Worm (Caenorhabditis elegans) whole organism, L4 larva: Measurements from ENCODE around the gene dars-2.
A peak's percentile ranks its signal among the peaks of the same experiment; 100 is the strongest.

Experiments
- D1046.2 ChIP-seq: fragments of 200-800 bp; sonication (Bioruptor generic); IDR thresholded peaks from 2 replicates; pipeline ENCODE4 v1.3.6; 2022; ENCODE audit warnings: missing genetic modification characterization, missing compliant biosample characterization
- F10B5.3 ChIP-seq: sonication (generic microtip); optimal IDR thresholded peaks from 2 replicates; lab custom pipeline; 2016; ENCODE audit warnings: mild to moderate bottlenecking, missing genetic modification characterization, missing compliant biosample characterization
- F37D6.2 ChIP-seq: sonication (generic microtip); optimal IDR thresholded peaks from 2 replicates; lab custom pipeline; 2016; ENCODE audit warnings: mild to moderate bottlenecking, missing genetic modification characterization, missing compliant biosample characterization
- T20F7.1 ChIP-seq: fragments of 200-800 bp; sonication (Bioruptor generic); optimal IDR thresholded peaks from 2 replicates; lab custom pipeline; 2018; ENCODE audit warnings: mild to moderate bottlenecking, missing genetic modification characterization, missing compliant biosample characterization
- Y48G9A.11 ChIP-seq: fragments of 200-800 bp; sonication (Bioruptor generic); IDR thresholded peaks from 2 replicates; pipeline ENCODE4 v1.3.6; 2022; ENCODE audit warnings: missing genetic modification reagents, missing genetic modification characterization, missing compliant biosample characterization
- ZK546.5 ChIP-seq, 2 experiments: sonication (generic microtip); optimal IDR thresholded peaks; 2 replicates each; lab custom pipeline; 2017; ENCODE audit warnings: missing biosample characterization in 2 of 2, missing genetic modification characterization in 2 of 2
- aha-1 ChIP-seq: fragments of 150-350 bp; peaks from one replicate; lab custom pipeline; 2014; ENCODE audit warnings: missing biosample characterization, missing genetic modification characterization
- aly-2 ChIP-seq: sonication (generic microtip); optimal IDR thresholded peaks from 2 replicates; lab custom pipeline; 2018; ENCODE audit warnings: missing biosample characterization, missing genetic modification characterization
- ama-1 ChIP-seq: fragments of 150-350 bp; optimal IDR thresholded peaks from 2 replicates; lab custom pipeline; 2014; ENCODE audit warnings: inconsistent platforms, mixed read lengths
- arid-1 ChIP-seq: fragments of 200-800 bp; sonication (Bioruptor generic); conservative IDR thresholded peaks from 2 replicates; pipeline ENCODE4 v1.3.6; 2022; ENCODE audit warnings: missing genetic modification reagents, missing genetic modification characterization, missing compliant biosample characterization
- ceh-20 ChIP-seq: fragments of 200-800 bp; sonication (Bioruptor generic); IDR thresholded peaks from 2 replicates; pipeline ENCODE4 v1.3.6; 2022; ENCODE audit warnings: missing genetic modification reagents, missing genetic modification characterization, missing compliant biosample characterization
- ceh-44 ChIP-seq: fragments of 200-800 bp; sonication (Bioruptor generic); IDR thresholded peaks from 2 replicates; pipeline ENCODE4 v1.3.6; 2022; ENCODE audit warnings: missing genetic modification reagents, missing genetic modification characterization, missing compliant biosample characterization
- ceh-62 ChIP-seq: sonication (generic microtip); optimal IDR thresholded peaks from 2 replicates; lab custom pipeline; 2017; ENCODE audit warnings: missing biosample characterization, missing genetic modification characterization
- ceh-82 ChIP-seq: sonication (generic microtip); optimal IDR thresholded peaks from 2 replicates; lab custom pipeline; 2017; ENCODE audit warnings: missing biosample characterization, missing genetic modification characterization
- ctbp-1 ChIP-seq: fragments of 200-800 bp; sonication (Bioruptor generic); IDR thresholded peaks from 2 replicates; pipeline ENCODE4 v1.3.6; 2022; ENCODE audit warnings: missing genetic modification reagents, missing genetic modification characterization, missing compliant biosample characterization
- daf-16 ChIP-seq, 3 experiments: sonication (generic microtip); optimal IDR thresholded peaks; 2 replicates each; lab custom pipeline; 2016 to 2017; ENCODE audit warnings: missing genetic modification characterization in 3 of 3, missing genetic modification reagents in 3 of 3, mild to moderate bottlenecking in 2 of 3, missing compliant biosample characterization in 2 of 3, missing biosample characterization in 1 of 3, moderate library complexity in 1 of 3
- daf-19 ChIP-seq: fragments of 200-800 bp; sonication (Bioruptor generic); conservative IDR thresholded peaks from 2 replicates; pipeline ENCODE4 v1.3.6; 2022; ENCODE audit warnings: missing genetic modification characterization, missing compliant biosample characterization
- dmd-6 ChIP-seq: fragments of 200-800 bp; sonication (Bioruptor generic); IDR thresholded peaks from 2 replicates; pipeline ENCODE4 v1.3.6; 2022; ENCODE audit warnings: missing genetic modification reagents, missing genetic modification characterization, missing compliant biosample characterization
- dve-1 ChIP-seq: sonication (generic microtip); optimal IDR thresholded peaks from 2 replicates; lab custom pipeline; 2017; ENCODE audit warnings: antibody characterized with exemption, mild to moderate bottlenecking, missing genetic modification characterization, missing compliant biosample characterization; ENCODE audit not compliant: insufficient read depth
- fkh-10 ChIP-seq: fragments of 150-350 bp; optimal IDR thresholded peaks from 2 replicates; lab custom pipeline; 2014; ENCODE audit warnings: missing biosample characterization, missing genetic modification reagents, missing genetic modification characterization
- hlh-11 ChIP-seq: fragments of 200-800 bp; sonication (Bioruptor generic); optimal IDR thresholded peaks from 2 replicates; lab custom pipeline; 2018; ENCODE audit warnings: mild to moderate bottlenecking, missing genetic modification characterization, missing compliant biosample characterization
- jun-1 ChIP-seq: fragments of 150-350 bp; optimal IDR thresholded peaks from 2 replicates; lab custom pipeline; 2014; ENCODE audit warnings: missing biosample characterization, missing genetic modification reagents, missing genetic modification characterization
- lim-7 ChIP-seq: fragments of 200-800 bp; sonication (Bioruptor generic); IDR thresholded peaks from 2 replicates; pipeline ENCODE4 v1.3.6; 2022; ENCODE audit warnings: missing genetic modification characterization, missing compliant biosample characterization
- lin-13 ChIP-seq: fragments of 150-350 bp; optimal IDR thresholded peaks from 2 replicates; lab custom pipeline; 2014; ENCODE audit warnings: missing biosample characterization, missing genetic modification reagents, missing genetic modification characterization
- lin-29 ChIP-seq: fragments of 200-800 bp; sonication (Bioruptor generic); IDR thresholded peaks from 2 replicates; pipeline ENCODE4 v1.3.6; 2022; ENCODE audit warnings: missing genetic modification reagents, missing genetic modification characterization, missing compliant biosample characterization
- lin-38 ChIP-seq: fragments of 200-800 bp; sonication (Bioruptor generic); IDR thresholded peaks from 2 replicates; pipeline ENCODE4 v1.3.6; 2022; ENCODE audit warnings: missing genetic modification reagents, missing genetic modification characterization, missing compliant biosample characterization
- lir-3 ChIP-seq: sonication (generic microtip); optimal IDR thresholded peaks from 2 replicates; lab custom pipeline; 2016; ENCODE audit warnings: mild to moderate bottlenecking, missing genetic modification characterization, missing compliant biosample characterization
- lsy-2 ChIP-seq, 2 experiments: fragments of 150-350 bp in 1 of 2; sonication (generic microtip) in 1 of 2; optimal IDR thresholded peaks; 2 replicates each; lab custom pipeline; 2014 to 2017; ENCODE audit warnings: missing biosample characterization in 2 of 2, missing genetic modification characterization in 2 of 2
- mes-2 ChIP-seq: sonication (generic microtip); optimal IDR thresholded peaks from 2 replicates; lab custom pipeline; 2016; ENCODE audit warnings: missing genotype, mild to moderate bottlenecking, missing genetic modification characterization, missing compliant biosample characterization; ENCODE audit not compliant: poor library complexity, severe bottlenecking
- nhr-102 ChIP-seq: sonication (generic microtip); optimal IDR thresholded peaks from 2 replicates; lab custom pipeline; 2016; ENCODE audit warnings: mild to moderate bottlenecking, missing genetic modification characterization, moderate library complexity, missing compliant biosample characterization
- nhr-11 ChIP-seq: fragments of 150-350 bp; optimal IDR thresholded peaks from 2 replicates; lab custom pipeline; 2014; ENCODE audit warnings: missing biosample characterization, missing genetic modification characterization
- nhr-111 ChIP-seq: fragments of 200-800 bp; sonication (Bioruptor generic); optimal IDR thresholded peaks from 2 replicates; lab custom pipeline; 2018; ENCODE audit warnings: mild to moderate bottlenecking, missing genetic modification characterization, missing compliant biosample characterization
- nhr-25 ChIP-seq: sonication (generic microtip); optimal IDR thresholded peaks from 2 replicates; lab custom pipeline; 2017; ENCODE audit warnings: missing genetic modification characterization, mild to moderate bottlenecking, missing compliant biosample characterization, antibody characterized with exemption, moderate library complexity, borderline replicate concordance; ENCODE audit not compliant: insufficient read depth
- nhr-42 ChIP-seq: fragments of 200-800 bp; sonication (Bioruptor generic); IDR thresholded peaks from 2 replicates; pipeline ENCODE4 v1.3.6; 2022; ENCODE audit warnings: missing genetic modification characterization, missing compliant biosample characterization
- nhr-6 ChIP-seq: fragments of 150-350 bp; optimal IDR thresholded peaks from 2 replicates; lab custom pipeline; 2014; ENCODE audit warnings: missing biosample characterization, missing genetic modification characterization
- nhr-77 ChIP-seq: fragments of 150-350 bp; optimal IDR thresholded peaks from 2 replicates; lab custom pipeline; 2014; ENCODE audit warnings: missing biosample characterization, missing genetic modification characterization
- php-3 ChIP-seq: fragments of 200-800 bp; sonication (Bioruptor generic); IDR thresholded peaks from 2 replicates; pipeline ENCODE4 v1.3.6; 2022; ENCODE audit warnings: missing genetic modification reagents, missing genetic modification characterization, missing compliant biosample characterization
- pqm-1 ChIP-seq: sonication (generic microtip); optimal IDR thresholded peaks from 2 replicates; lab custom pipeline; 2017; ENCODE audit warnings: missing biosample characterization, missing genetic modification characterization
- rbr-2 ChIP-seq: sonication (generic microtip); optimal IDR thresholded peaks from 2 replicates; lab custom pipeline; 2016; ENCODE audit warnings: missing genotype, missing genetic modification characterization, missing compliant biosample characterization
- sdz-12 ChIP-seq: fragments of 200-800 bp; sonication (Bioruptor generic); optimal IDR thresholded peaks from 2 replicates; lab custom pipeline; 2018; ENCODE audit warnings: mild to moderate bottlenecking, missing genetic modification characterization, missing compliant biosample characterization
- skn-1 ChIP-seq: fragments of 150-350 bp; optimal IDR thresholded peaks from 2 replicates; lab custom pipeline; 2014; ENCODE audit warnings: missing biosample characterization, missing genetic modification characterization
- snpc-1.2 ChIP-seq: fragments of 200-800 bp; sonication (Bioruptor generic); IDR thresholded peaks from 2 replicates; pipeline ENCODE4 v1.3.6; 2022; ENCODE audit warnings: missing genetic modification reagents, missing genetic modification characterization, missing compliant biosample characterization
- spr-1 ChIP-seq: sonication (generic microtip); optimal IDR thresholded peaks from 2 replicates; lab custom pipeline; 2016; ENCODE audit warnings: mild to moderate bottlenecking, missing genetic modification characterization, missing compliant biosample characterization
- spr-3 ChIP-seq: fragments of 200-800 bp; sonication (Bioruptor generic); optimal IDR thresholded peaks from 2 replicates; lab custom pipeline; 2018; ENCODE audit warnings: mild to moderate bottlenecking, missing genetic modification characterization, missing compliant biosample characterization
- tag-97 ChIP-seq: fragments of 200-800 bp; sonication (Bioruptor generic); IDR thresholded peaks from 2 replicates; pipeline ENCODE4 v1.3.6; 2022; ENCODE audit warnings: missing genetic modification characterization, missing compliant biosample characterization
- unc-130 ChIP-seq: sonication (generic microtip); optimal IDR thresholded peaks from 2 replicates; lab custom pipeline; 2016; ENCODE audit warnings: missing genetic modification reagents, missing genetic modification characterization, missing compliant biosample characterization
- unc-39 ChIP-seq: sonication (generic microtip); optimal IDR thresholded peaks from 2 replicates; lab custom pipeline; 2017; ENCODE audit warnings: missing biosample characterization, missing genetic modification characterization
- zfp-3 ChIP-seq: fragments of 200-800 bp; sonication (Bioruptor generic); conservative IDR thresholded peaks from 2 replicates; pipeline ENCODE4 v1.3.6; 2022; ENCODE audit warnings: missing genetic modification reagents, missing genetic modification characterization, missing compliant biosample characterization
- zip-11 ChIP-seq: fragments of 200-800 bp; sonication (Bioruptor generic); IDR thresholded peaks from 2 replicates; pipeline ENCODE4 v1.3.6; 2022; ENCODE audit warnings: missing genetic modification characterization, missing compliant biosample characterization

The dars-2 gene

ce11 chrV:12059719-12060118 lies 11.2 kb downstream of the dars-2 start, which contains the start of gene R07B7.2:
TSS of gene R07B7.2 (minus strand) at chrV:12059753.
- TF ChIP-seq snpc-1.2 (GFP tag; lab: Robert Waterston, UW) (no peak), spr-1 (tag; lab: Kevin White, UChicago) (no peak), dve-1 (no peak), php-3 (GFP tag; lab: Robert Waterston, UW) (no peak), spr-3 (no peak), D1046.2 (GFP tag; lab: Robert Waterston, UW) (no peak), sdz-12 (no peak), ctbp-1 (GFP tag; lab: Robert Waterston, UW) (no peak), jun-1 (no peak), nhr-6 (tag; lab: Kevin White, UChicago) (no peak), lir-3 (tag; lab: Kevin White, UChicago) (no peak)

ce11 chrV:12063036-12063435 lies 14.5 kb downstream of the dars-2 start, which contains the start of gene clh-6:
TSS of gene clh-6 (minus strand) at chrV:12063368.
- TF ChIP-seq fkh-10 (GFP tag; lab: Kevin White, UChicago) (no peak), nhr-42 (no peak), snpc-1.2 (GFP tag; lab: Robert Waterston, UW) (no peak), dve-1 (peak; percentile 24), ama-1 (lab: Kevin White, UChicago) (peak; percentile 71), lin-38 (GFP tag; lab: Robert Waterston, UW) (peak; percentile 44), ceh-82 (no peak), arid-1 (GFP tag; lab: Robert Waterston, UW) (no peak), ceh-62 (tag; lab: Kevin White, UChicago) (no peak), lsy-2 (tag; optimal IDR thresholded peaks at IDR 0.05; lab: Kevin White, UChicago) (peak in 1 of 2 experiments; percentile 50), D1046.2 (GFP tag; lab: Robert Waterston, UW) (0 out of 2 replicates have a peak, but pooled peaks have one; percentile 66), hlh-11 (tag; lab: Kevin White, UChicago) (no peak), aha-1 (tag; lab: Kevin White, UChicago) (peak; percentile 87), pqm-1 (no peak), zip-11 (GFP tag; lab: Robert Waterston, UW) (no peak), F37D6.2 (no peak), rbr-2 (tag; lab: Kevin White, UChicago) (no peak), ceh-44 (GFP tag; lab: Robert Waterston, UW) (no peak), dmd-6 (GFP tag; lab: Robert Waterston, UW) (no peak), tag-97 (GFP tag; lab: Robert Waterston, UW) (no peak), mes-2 (tag; lab: Kevin White, UChicago) (peak; percentile 2), php-3 (GFP tag; lab: Robert Waterston, UW) (no peak), unc-130 (no peak), ZK546.5 (tag; optimal IDR thresholded peaks at IDR 0.05; lab: Kevin White, UChicago) (no peak), Y48G9A.11 (GFP tag; lab: Robert Waterston, UW) (peak; percentile 23; the same call in 1 of the 2 replicates), nhr-11 (no peak), T20F7.1 (GFP tag; lab: Kevin White, UChicago) (no peak), lim-7 (GFP tag; lab: Robert Waterston, UW) (no peak), aly-2 (tag; lab: Kevin White, UChicago) (no peak), lin-13 (GFP tag; lab: Kevin White, UChicago) (peak; percentile 25), daf-16 (GFP tag; optimal IDR thresholded peaks at IDR 0.05; lab: Kevin White, UChicago) (no peak), daf-16 (tag; optimal IDR thresholded peaks at IDR 0.05; lab: Kevin White, UChicago) (peak; percentile 27), nhr-77 (no peak), skn-1 (tag; lab: Kevin White, UChicago) (no peak), zfp-3 (0 out of 2 replicates have a peak, but pooled peaks have one; percentile 43), ctbp-1 (GFP tag; lab: Robert Waterston, UW) (no peak), nhr-25 (tag; lab: Kevin White, UChicago) (no peak), nhr-111 (GFP tag; lab: Kevin White, UChicago) (no peak), unc-39 (tag; lab: Kevin White, UChicago) (no peak), nhr-102 (tag; lab: Kevin White, UChicago) (no peak), F10B5.3 (tag; lab: Kevin White, UChicago) (no peak), ceh-20 (no peak), daf-19 (GFP tag; lab: Robert Waterston, UW) (no peak), lin-29 (GFP tag; lab: Robert Waterston, UW) (no peak)
